Fruit fly (Drosophila melanogaster) whole organism, embryonic: ENCODE measurements around the gene CG8379.

Experiments used
- Ada2b ChIP-seq: fragments of 200-800 bp; sonication (Bioruptor generic); IDR thresholded peaks from 2 replicates; pipeline ENCODE4 v1.3.6; 2022; ENCODE audit warnings: missing biosample characterization, missing genetic modification characterization
- Bdp1 ChIP-seq: fragments of 200-800 bp; sonication (Bioruptor generic); optimal IDR thresholded peaks from 3 replicates; lab custom pipeline; 2016; ENCODE audit warnings: missing biosample characterization, missing genetic modification characterization
- CG13287 ChIP-seq: fragments of 200-800 bp; sonication (Bioruptor generic); IDR thresholded peaks from 2 replicates; pipeline ENCODE4 v1.3.6; 2022; ENCODE audit warnings: missing biosample characterization, missing genetic modification characterization; ENCODE audit not compliant: partially characterized antibody
- CG16813 ChIP-seq: fragments of 200-800 bp; sonication (Bioruptor generic); IDR thresholded peaks from 3 replicates; pipeline ENCODE4 v1.3.6; 2022; ENCODE audit warnings: missing biosample characterization, missing genetic modification characterization; ENCODE audit not compliant: partially characterized antibody
- CG17361 ChIP-seq: fragments of 200-800 bp; sonication (Bioruptor generic); IDR thresholded peaks from 3 replicates; pipeline ENCODE4 v1.3.6; 2022; ENCODE audit warnings: missing biosample characterization, missing genetic modification characterization
- CG18011 ChIP-seq: fragments of 200-800 bp; sonication (Bioruptor generic); optimal IDR thresholded peaks from 2 replicates; lab custom pipeline; 2017; ENCODE audit warnings: missing biosample characterization, missing genetic modification characterization, mild to moderate bottlenecking, moderate library complexity, missing genotype
- CG18599 ChIP-seq: fragments of 200-800 bp; sonication (Bioruptor generic); optimal IDR thresholded peaks from 3 replicates; lab custom pipeline; 2017; ENCODE audit warnings: missing biosample characterization, missing genetic modification characterization, mild to moderate bottlenecking, moderate library complexity, missing genetic modification reagents
- CG2875 ChIP-seq: fragments of 200-800 bp; sonication (Bioruptor generic); optimal IDR thresholded peaks from 2 replicates; lab custom pipeline; 2017; ENCODE audit warnings: missing biosample characterization, mild to moderate bottlenecking, missing genetic modification characterization, missing genetic modification reagents
- CG30403 ChIP-seq: fragments of 200-800 bp; sonication (Bioruptor generic); optimal IDR thresholded peaks from 3 replicates; lab custom pipeline; 2016; ENCODE audit warnings: missing biosample characterization, missing genetic modification characterization
- CG31365 ChIP-seq: fragments of 200-800 bp; sonication (Bioruptor generic); optimal IDR thresholded peaks from 2 replicates; lab custom pipeline; 2018; ENCODE audit warnings: missing biosample characterization, mild to moderate bottlenecking, missing genetic modification characterization
- CG3163 ChIP-seq: fragments of 200-800 bp; sonication (Bioruptor generic); optimal IDR thresholded peaks from 3 replicates; lab custom pipeline; 2016; ENCODE audit warnings: missing biosample characterization, missing genetic modification characterization
- CG3995 ChIP-seq: fragments of 200-800 bp; sonication (Bioruptor generic); optimal IDR thresholded peaks from 3 replicates; lab custom pipeline; 2016; ENCODE audit warnings: missing biosample characterization, missing genetic modification characterization
- CG4617 ChIP-seq: fragments of 200-800 bp; sonication (Bioruptor generic); optimal IDR thresholded peaks from 3 replicates; lab custom pipeline; 2016; ENCODE audit warnings: missing biosample characterization, missing genetic modification characterization, borderline replicate concordance
- CG4730 ChIP-seq: fragments of 200-800 bp; sonication (Bioruptor generic); IDR thresholded peaks from 2 replicates; pipeline ENCODE4 v1.3.6; 2022; ENCODE audit warnings: missing biosample characterization, missing genetic modification characterization
- CG5953 ChIP-seq: fragments of 200-800 bp; sonication (Bioruptor generic); IDR thresholded peaks from 2 replicates; pipeline ENCODE4 v1.3.6; 2022; ENCODE audit warnings: missing biosample characterization, missing genetic modification characterization
- CG7839 ChIP-seq: fragments of 200-800 bp; sonication (Bioruptor generic); optimal IDR thresholded peaks from 3 replicates; lab custom pipeline; 2018; ENCODE audit warnings: missing biosample characterization, mild to moderate bottlenecking, missing genetic modification characterization, moderate library complexity
- CG9609 ChIP-seq: fragments of 200-800 bp; sonication (Bioruptor generic); optimal IDR thresholded peaks from 3 replicates; lab custom pipeline; 2016; ENCODE audit warnings: missing biosample characterization, missing genetic modification characterization
- CG9817 ChIP-seq: fragments of 200-800 bp; sonication (Bioruptor generic); optimal IDR thresholded peaks from 2 replicates; lab custom pipeline; 2018; ENCODE audit warnings: missing biosample characterization, mild to moderate bottlenecking, missing genetic modification characterization, moderate library complexity
- CG9876 ChIP-seq: fragments of 200-800 bp; sonication (Bioruptor generic); optimal IDR thresholded peaks from 2 replicates; lab custom pipeline; 2016; ENCODE audit warnings: missing biosample characterization, missing genetic modification characterization
- Chrac-16 ChIP-seq: fragments of 200-800 bp; sonication (Bioruptor generic); optimal IDR thresholded peaks from 3 replicates; lab custom pipeline; 2016; ENCODE audit warnings: missing biosample characterization, missing genetic modification characterization
- CrebB ChIP-seq: fragments of 200-800 bp; sonication (Bioruptor generic); optimal IDR thresholded peaks from 3 replicates; lab custom pipeline; 2018; ENCODE audit warnings: missing biosample characterization, mild to moderate bottlenecking, missing genetic modification characterization
- D19A ChIP-seq: fragments of 200-800 bp; optimal IDR thresholded peaks from 3 replicates; lab custom pipeline; 2019; ENCODE audit warnings: missing biosample characterization, mild to moderate bottlenecking, missing genetic modification characterization, moderate library complexity
- Ets97D ChIP-seq: fragments of 200-800 bp; sonication (Bioruptor generic); optimal IDR thresholded peaks from 3 replicates; lab custom pipeline; 2016; ENCODE audit warnings: missing biosample characterization, missing genetic modification characterization
- HLH3B ChIP-seq: fragments of 200-800 bp; sonication (Bioruptor generic); IDR thresholded peaks from 2 replicates; pipeline ENCODE4 v1.3.6; 2022; ENCODE audit warnings: missing biosample characterization, missing genetic modification characterization
- Hmr ChIP-seq: fragments of 200-800 bp; sonication (Bioruptor generic); optimal IDR thresholded peaks from 3 replicates; lab custom pipeline; 2017; ENCODE audit warnings: mild to moderate bottlenecking, missing biosample characterization, missing genetic modification reagents, missing genetic modification characterization
- MTF-1 ChIP-seq: fragments of 200-800 bp; sonication (Bioruptor generic); optimal IDR thresholded peaks from 2 replicates; lab custom pipeline; 2018; ENCODE audit warnings: missing biosample characterization, mild to moderate bottlenecking, missing genetic modification characterization, borderline replicate concordance
- Opbp ChIP-seq: fragments of 200-800 bp; sonication (Bioruptor generic); IDR thresholded peaks from 3 replicates; pipeline ENCODE4 v1.3.6; 2022; ENCODE audit warnings: missing biosample characterization, missing genetic modification characterization; ENCODE audit not compliant: partially characterized antibody
- Rfx ChIP-seq: fragments of 200-800 bp; sonication (Bioruptor generic); IDR thresholded peaks from 2 replicates; pipeline ENCODE4 v1.3.6; 2022; ENCODE audit warnings: missing biosample characterization, missing genetic modification characterization
- Six4 ChIP-seq: fragments of 200-800 bp; sonication (Bioruptor generic); optimal IDR thresholded peaks from 2 replicates; lab custom pipeline; 2016; ENCODE audit warnings: missing biosample characterization, missing genetic modification characterization
- Spps ChIP-seq: fragments of 200-800 bp; sonication (Bioruptor generic); optimal IDR thresholded peaks from 2 replicates; lab custom pipeline; 2018; ENCODE audit warnings: missing biosample characterization, mild to moderate bottlenecking, missing genetic modification characterization
- az2 ChIP-seq: fragments of 200-800 bp; sonication (Bioruptor generic); optimal IDR thresholded peaks from 3 replicates; lab custom pipeline; 2016; ENCODE audit warnings: missing biosample characterization, missing genetic modification characterization
- bcd ChIP-seq: fragments of 200-800 bp; sonication (Bioruptor generic); optimal IDR thresholded peaks from 2 replicates; lab custom pipeline; 2017; ENCODE audit warnings: missing biosample characterization, mild to moderate bottlenecking, missing genetic modification characterization
- dysf ChIP-seq: fragments of 200-800 bp; sonication (Bioruptor generic); IDR thresholded peaks from 3 replicates; pipeline ENCODE4 v1.3.6; 2022; ENCODE audit warnings: missing biosample characterization, missing genetic modification characterization
- fd64A ChIP-seq: fragments of 200-800 bp; sonication (Bioruptor generic); optimal IDR thresholded peaks from 3 replicates; lab custom pipeline; 2018; ENCODE audit warnings: missing biosample characterization, mild to moderate bottlenecking, missing genetic modification characterization
- ftz-f1 ChIP-seq: fragments of 200-800 bp; sonication (Bioruptor generic); optimal IDR thresholded peaks from 2 replicates; lab custom pipeline; 2016; ENCODE audit warnings: missing biosample characterization, missing genetic modification characterization
- gem ChIP-seq: fragments of 200-800 bp; sonication (Bioruptor generic); optimal IDR thresholded peaks from 2 replicates; lab custom pipeline; 2019; ENCODE audit warnings: missing biosample characterization, mild to moderate bottlenecking, missing genetic modification characterization, moderate library complexity
- gfzf ChIP-seq: fragments of 200-800 bp; sonication (Bioruptor generic); optimal IDR thresholded peaks from 2 replicates; lab custom pipeline; 2016; ENCODE audit warnings: missing biosample characterization, mild to moderate bottlenecking, missing genetic modification characterization, moderate library complexity
- jumu ChIP-seq: fragments of 200-800 bp; sonication (Bioruptor generic); optimal IDR thresholded peaks from 3 replicates; lab custom pipeline; 2016; ENCODE audit warnings: missing biosample characterization, missing genetic modification characterization
- klu ChIP-seq: fragments of 200-800 bp; sonication (Bioruptor generic); IDR thresholded peaks from 2 replicates; pipeline ENCODE4 v1.3.6; 2022; ENCODE audit warnings: missing biosample characterization, missing genetic modification characterization
- oc ChIP-seq: fragments of 200-800 bp; sonication (Bioruptor generic); optimal IDR thresholded peaks from 2 replicates; lab custom pipeline; 2018; ENCODE audit warnings: missing biosample characterization, mild to moderate bottlenecking, missing genetic modification characterization, moderate library complexity
- pb ChIP-seq: fragments of 200-800 bp; sonication (Bioruptor generic); optimal IDR thresholded peaks from 3 replicates; lab custom pipeline; 2016; ENCODE audit warnings: missing biosample characterization, missing genetic modification characterization
- phol ChIP-seq: fragments of 200-800 bp; sonication (Bioruptor generic); optimal IDR thresholded peaks from 3 replicates; lab custom pipeline; 2018; ENCODE audit warnings: missing biosample characterization, mild to moderate bottlenecking, missing genetic modification characterization, moderate library complexity
- salm ChIP-seq: fragments of 200-800 bp; sonication (Bioruptor generic); optimal IDR thresholded peaks from 2 replicates; lab custom pipeline; 2018; ENCODE audit warnings: missing biosample characterization, mild to moderate bottlenecking, missing genetic modification characterization
- seq ChIP-seq: fragments of 200-800 bp; sonication (Bioruptor generic); IDR thresholded peaks from 2 replicates; pipeline ENCODE4 v1.3.6; 2022; ENCODE audit warnings: missing biosample characterization, missing genetic modification characterization
- sima ChIP-seq: fragments of 200-800 bp; sonication (Bioruptor generic); optimal IDR thresholded peaks from 2 replicates; lab custom pipeline; 2016; ENCODE audit warnings: missing biosample characterization, missing genetic modification characterization
- so ChIP-seq: fragments of 200-800 bp; sonication (Bioruptor generic); IDR thresholded peaks from 3 replicates; pipeline ENCODE4 v1.3.6; 2022; ENCODE audit warnings: missing biosample characterization, missing genetic modification characterization
- wdn ChIP-seq: fragments of 200-800 bp; sonication (Bioruptor generic); IDR thresholded peaks from 2 replicates; pipeline ENCODE4 v1.3.6; 2022; ENCODE audit warnings: missing biosample characterization, missing genetic modification characterization
- wek ChIP-seq: fragments of 200-800 bp; sonication (Bioruptor generic); optimal IDR thresholded peaks from 3 replicates; lab custom pipeline; 2018; ENCODE audit warnings: missing biosample characterization, mild to moderate bottlenecking, missing genetic modification characterization, moderate library complexity
- zf30C ChIP-seq: fragments of 200-800 bp; sonication (Bioruptor generic); optimal IDR thresholded peaks from 3 replicates; lab custom pipeline; 2018; ENCODE audit warnings: missing biosample characterization, mild to moderate bottlenecking, missing genetic modification characterization
- zfh2 ChIP-seq: fragments of 200-800 bp; sonication (Bioruptor generic); optimal IDR thresholded peaks from 2 replicates; lab custom pipeline; 2016; ENCODE audit warnings: missing biosample characterization, missing genetic modification characterization

The CG8379 gene

dm6 chr3R:8867325-8868104, 43.3 kb downstream of the CG8379 start (continued):
- TF ChIP-seq Ada2b (GFP tag; lab: Robert Waterston, UW) (no peak; the same call in 1 of the 2 replicates), sima (GFP tag; lab: Kevin White, UChicago) (no peak), Ets97D (GFP tag; lab: Kevin White, UChicago) (no peak), wdn (GFP tag; lab: Robert Waterston, UW) (no peak), Opbp (no peak), CG18011 (GFP tag; lab: Kevin White, UChicago) (no peak), seq (GFP tag; lab: Robert Waterston, UW) (no peak), CG17361 (peak; percentile 89), gfzf (GFP tag; lab: Kevin White, UChicago) (no peak), fd64A (no peak), jumu (GFP tag; lab: Kevin White, UChicago) (no peak), CG4730 (no peak), zf30C (peak; percentile 82), CG9876 (GFP tag; lab: Kevin White, UChicago) (no peak), zfh2 (GFP tag; lab: Kevin White, UChicago) (no peak), klu (GFP tag; lab: Robert Waterston, UW) (no peak), CrebB (no peak), CG30403 (GFP tag; lab: Kevin White, UChicago) (peak; percentile 65), ftz-f1 (no peak), CG13287 (GFP tag; lab: Robert Waterston, UW) (no peak), CG2875 (GFP tag; lab: Kevin White, UChicago) (peak; percentile 50), Rfx (GFP tag; lab: Robert Waterston, UW) (no peak), D19A (tag; lab: Kevin White, UChicago) (peak; percentile 97), CG31365 (tag; lab: Kevin White, UChicago) (no peak), CG4617 (GFP tag; lab: Kevin White, UChicago) (no peak), Spps (peak; percentile 40), CG7839 (peak; percentile 75), Bdp1 (GFP tag; lab: Kevin White, UChicago) (no peak), bcd (GFP tag; lab: Kevin White, UChicago) (peak; percentile 35), CG3163 (GFP tag; lab: Kevin White, UChicago) (no peak), CG9609 (no peak), phol (peak; percentile 84), pb (GFP tag; lab: Kevin White, UChicago) (no peak), az2 (GFP tag; lab: Kevin White, UChicago) (peak; percentile 58), salm (peak; percentile 11), gem (tag; lab: Kevin White, UChicago) (peak; percentile 90), Chrac-16 (GFP tag; lab: Kevin White, UChicago) (peak; percentile 23), CG16813 (GFP tag; lab: Robert Waterston, UW) (no peak), wek (GFP tag; lab: Kevin White, UChicago) (no peak), Six4 (GFP tag; lab: Kevin White, UChicago) (peak; percentile 55), CG3995 (GFP tag; lab: Kevin White, UChicago) (no peak), dysf (GFP tag; lab: Robert Waterston, UW) (peak; percentile 57), CG5953 (GFP tag; lab: Robert Waterston, UW) (no peak), so (no peak), HLH3B (GFP tag; lab: Robert Waterston, UW) (no peak), oc (tag; lab: Kevin White, UChicago) (peak; percentile 64), CG18599 (GFP tag; lab: Kevin White, UChicago) (peak; percentile 27), MTF-1 (no peak), Hmr (GFP tag; lab: Kevin White, UChicago) (peak; percentile 25), CG9817 (tag; lab: Kevin White, UChicago) (peak; percentile 35)
